Worm (Caenorhabditis elegans) whole organism, L4 larva: Measurements from ENCODE around the gene lir-2.
A peak's percentile ranks its signal among the peaks of the same experiment; 100 is the strongest.

Source experiments
- F26F4.8 ChIP-seq: fragments of 200-800 bp; sonication (Bioruptor generic); conservative IDR thresholded peaks from 2 replicates; pipeline ENCODE4 v1.3.6; 2022; ENCODE audit warnings: missing genetic modification characterization, missing compliant biosample characterization
- T20F7.1 ChIP-seq: fragments of 200-800 bp; sonication (Bioruptor generic); optimal IDR thresholded peaks from 2 replicates; lab custom pipeline; 2018; ENCODE audit warnings: mild to moderate bottlenecking, missing genetic modification characterization, missing compliant biosample characterization
- T26A8.4 ChIP-seq: fragments of 200-800 bp; sonication (Bioruptor generic); IDR thresholded peaks from 2 replicates; pipeline ENCODE4 v1.3.6; 2022; ENCODE audit warnings: missing genetic modification characterization, missing compliant biosample characterization
- Y48G9A.11 ChIP-seq: fragments of 200-800 bp; sonication (Bioruptor generic); IDR thresholded peaks from 2 replicates; pipeline ENCODE4 v1.3.6; 2022; ENCODE audit warnings: missing genetic modification reagents, missing genetic modification characterization, missing compliant biosample characterization
- ZK337.2 ChIP-seq: fragments of 200-800 bp; sonication (Bioruptor generic); IDR thresholded peaks from 2 replicates; pipeline ENCODE4 v1.3.6; 2022; ENCODE audit warnings: missing genetic modification reagents, missing genetic modification characterization, missing compliant biosample characterization
- aha-1 ChIP-seq: fragments of 150-350 bp; peaks from one replicate; lab custom pipeline; 2014; ENCODE audit warnings: missing biosample characterization, missing genetic modification characterization
- aly-2 ChIP-seq: sonication (generic microtip); optimal IDR thresholded peaks from 2 replicates; lab custom pipeline; 2018; ENCODE audit warnings: missing biosample characterization, missing genetic modification characterization
- ama-1 ChIP-seq: fragments of 150-350 bp; optimal IDR thresholded peaks from 2 replicates; lab custom pipeline; 2014; ENCODE audit warnings: inconsistent platforms, mixed read lengths
- attf-4 ChIP-seq: sonication (generic microtip); optimal IDR thresholded peaks from 3 replicates; lab custom pipeline; 2017; ENCODE audit warnings: missing biosample characterization, missing genetic modification characterization
- ceh-20 ChIP-seq: fragments of 200-800 bp; sonication (Bioruptor generic); IDR thresholded peaks from 2 replicates; pipeline ENCODE4 v1.3.6; 2022; ENCODE audit warnings: missing genetic modification reagents, missing genetic modification characterization, missing compliant biosample characterization
- ceh-44 ChIP-seq: fragments of 200-800 bp; sonication (Bioruptor generic); IDR thresholded peaks from 2 replicates; pipeline ENCODE4 v1.3.6; 2022; ENCODE audit warnings: missing genetic modification reagents, missing genetic modification characterization, missing compliant biosample characterization
- ceh-82 ChIP-seq: sonication (generic microtip); optimal IDR thresholded peaks from 2 replicates; lab custom pipeline; 2017; ENCODE audit warnings: missing biosample characterization, missing genetic modification characterization
- cey-2 ChIP-seq: sonication (generic microtip); optimal IDR thresholded peaks from 3 replicates; lab custom pipeline; 2017; ENCODE audit warnings: missing genetic modification characterization, mild to moderate bottlenecking, missing compliant biosample characterization, antibody characterized with exemption, borderline replicate concordance; ENCODE audit not compliant: insufficient read depth
- daf-12 ChIP-seq: fragments of 150-350 bp; optimal IDR thresholded peaks from 2 replicates; lab custom pipeline; 2014; ENCODE audit warnings: missing biosample characterization, missing genetic modification reagents, missing genetic modification characterization
- daf-16 ChIP-seq, 3 experiments: sonication (generic microtip); optimal IDR thresholded peaks; 2 replicates each; lab custom pipeline; 2016 to 2017; ENCODE audit warnings: missing genetic modification characterization in 3 of 3, missing genetic modification reagents in 3 of 3, mild to moderate bottlenecking in 2 of 3, missing compliant biosample characterization in 2 of 3, missing biosample characterization in 1 of 3, moderate library complexity in 1 of 3
- dmd-6 ChIP-seq: fragments of 200-800 bp; sonication (Bioruptor generic); IDR thresholded peaks from 2 replicates; pipeline ENCODE4 v1.3.6; 2022; ENCODE audit warnings: missing genetic modification reagents, missing genetic modification characterization, missing compliant biosample characterization
- dmd-9 ChIP-seq: fragments of 200-800 bp; sonication (Bioruptor generic); IDR thresholded peaks from 2 replicates; pipeline ENCODE4 v1.3.6; 2022; ENCODE audit warnings: missing genetic modification reagents, missing genetic modification characterization, missing compliant biosample characterization
- dve-1 ChIP-seq: sonication (generic microtip); optimal IDR thresholded peaks from 2 replicates; lab custom pipeline; 2017; ENCODE audit warnings: antibody characterized with exemption, mild to moderate bottlenecking, missing genetic modification characterization, missing compliant biosample characterization; ENCODE audit not compliant: insufficient read depth
- egl-27 ChIP-seq: sonication (generic microtip); optimal IDR thresholded peaks from 3 replicates; lab custom pipeline; 2017; ENCODE audit warnings: missing biosample characterization, missing genetic modification reagents, missing genetic modification characterization
- egl-43 ChIP-seq: fragments of 200-800 bp; sonication (Bioruptor generic); IDR thresholded peaks from 2 replicates; pipeline ENCODE4 v1.3.6; 2022; ENCODE audit warnings: missing genetic modification reagents, missing genetic modification characterization, missing compliant biosample characterization
- fkh-10 ChIP-seq: fragments of 150-350 bp; optimal IDR thresholded peaks from 2 replicates; lab custom pipeline; 2014; ENCODE audit warnings: missing biosample characterization, missing genetic modification reagents, missing genetic modification characterization
- gei-8 ChIP-seq: fragments of 200-800 bp; sonication (Bioruptor generic); optimal IDR thresholded peaks from 2 replicates; lab custom pipeline; 2018; ENCODE audit warnings: mild to moderate bottlenecking, missing genetic modification characterization, missing compliant biosample characterization
- hlh-30 ChIP-seq: sonication (generic microtip); optimal IDR thresholded peaks from 2 replicates; lab custom pipeline; 2017; ENCODE audit warnings: antibody characterized with exemption, mild to moderate bottlenecking, missing genetic modification characterization, missing compliant biosample characterization; ENCODE audit not compliant: insufficient read depth
- lin-13 ChIP-seq: fragments of 150-350 bp; optimal IDR thresholded peaks from 2 replicates; lab custom pipeline; 2014; ENCODE audit warnings: missing biosample characterization, missing genetic modification reagents, missing genetic modification characterization
- lin-15B ChIP-seq: fragments of 150-350 bp; sonication (generic microtip); optimal IDR thresholded peaks from 3 replicates; lab custom pipeline; 2014; ENCODE audit warnings: missing biosample characterization, missing genetic modification characterization
- lin-38 ChIP-seq: fragments of 200-800 bp; sonication (Bioruptor generic); IDR thresholded peaks from 2 replicates; pipeline ENCODE4 v1.3.6; 2022; ENCODE audit warnings: missing genetic modification reagents, missing genetic modification characterization, missing compliant biosample characterization
- lin-39 ChIP-seq: fragments of 150-350 bp; optimal IDR thresholded peaks from 2 replicates; lab custom pipeline; 2014; ENCODE audit warnings: missing biosample characterization, missing genetic modification reagents, missing genetic modification characterization
- lsy-2 ChIP-seq, 2 experiments: fragments of 150-350 bp in 1 of 2; sonication (generic microtip) in 1 of 2; optimal IDR thresholded peaks; 2 replicates each; lab custom pipeline; 2014 to 2017; ENCODE audit warnings: missing biosample characterization in 2 of 2, missing genetic modification characterization in 2 of 2
- mep-1 ChIP-seq: fragments of 150-350 bp; sonication (generic microtip); optimal IDR thresholded peaks from 3 replicates; lab custom pipeline; 2014; ENCODE audit warnings: missing biosample characterization, missing genetic modification characterization
- mes-2 ChIP-seq: sonication (generic microtip); optimal IDR thresholded peaks from 2 replicates; lab custom pipeline; 2016; ENCODE audit warnings: missing genotype, mild to moderate bottlenecking, missing genetic modification characterization, missing compliant biosample characterization; ENCODE audit not compliant: poor library complexity, severe bottlenecking
- nhr-11 ChIP-seq: fragments of 150-350 bp; optimal IDR thresholded peaks from 2 replicates; lab custom pipeline; 2014; ENCODE audit warnings: missing biosample characterization, missing genetic modification characterization
- nhr-42 ChIP-seq: fragments of 200-800 bp; sonication (Bioruptor generic); IDR thresholded peaks from 2 replicates; pipeline ENCODE4 v1.3.6; 2022; ENCODE audit warnings: missing genetic modification characterization, missing compliant biosample characterization
- nhr-6 ChIP-seq: fragments of 150-350 bp; optimal IDR thresholded peaks from 2 replicates; lab custom pipeline; 2014; ENCODE audit warnings: missing biosample characterization, missing genetic modification characterization
- nhr-76 ChIP-seq: fragments of 150-350 bp; optimal IDR thresholded peaks from 2 replicates; lab custom pipeline; 2014; ENCODE audit warnings: missing biosample characterization, missing genetic modification characterization
- nhr-77 ChIP-seq: fragments of 150-350 bp; optimal IDR thresholded peaks from 2 replicates; lab custom pipeline; 2014; ENCODE audit warnings: missing biosample characterization, missing genetic modification characterization
- pha-4 ChIP-seq, 2 experiments: fragments of 150-350 bp in 1 of 2; fragments of 200-800 bp in 1 of 2; sonication (Bioruptor generic) in 1 of 2; IDR thresholded peaks in 1 of 2; optimal IDR thresholded peaks in 1 of 2; 2 replicates each; pipeline versions ENCODE4 v1.3.6 to Lab custom; 2014 to 2022; ENCODE audit warnings: missing genetic modification characterization in 2 of 2, missing genetic modification reagents in 2 of 2, missing biosample characterization in 1 of 2, missing compliant biosample characterization in 1 of 2
- php-3 ChIP-seq: fragments of 200-800 bp; sonication (Bioruptor generic); IDR thresholded peaks from 2 replicates; pipeline ENCODE4 v1.3.6; 2022; ENCODE audit warnings: missing genetic modification reagents, missing genetic modification characterization, missing compliant biosample characterization
- pqm-1 ChIP-seq: sonication (generic microtip); optimal IDR thresholded peaks from 2 replicates; lab custom pipeline; 2017; ENCODE audit warnings: missing biosample characterization, missing genetic modification characterization
- rbr-2 ChIP-seq: sonication (generic microtip); optimal IDR thresholded peaks from 2 replicates; lab custom pipeline; 2016; ENCODE audit warnings: missing genotype, missing genetic modification characterization, missing compliant biosample characterization
- sdz-12 ChIP-seq: fragments of 200-800 bp; sonication (Bioruptor generic); optimal IDR thresholded peaks from 2 replicates; lab custom pipeline; 2018; ENCODE audit warnings: mild to moderate bottlenecking, missing genetic modification characterization, missing compliant biosample characterization
- set-16 ChIP-seq: fragments of 200-800 bp; sonication (Bioruptor generic); IDR thresholded peaks from 2 replicates; pipeline ENCODE4 v1.3.6; 2022; ENCODE audit warnings: missing genetic modification reagents, missing genetic modification characterization, missing compliant biosample characterization
- skn-1 ChIP-seq: fragments of 150-350 bp; optimal IDR thresholded peaks from 2 replicates; lab custom pipeline; 2014; ENCODE audit warnings: missing biosample characterization, missing genetic modification characterization
- snpc-4 ChIP-seq: fragments of 150-350 bp; optimal IDR thresholded peaks from 2 replicates; lab custom pipeline; 2014; ENCODE audit warnings: missing biosample characterization, missing genetic modification characterization
- tag-97 ChIP-seq: fragments of 200-800 bp; sonication (Bioruptor generic); IDR thresholded peaks from 2 replicates; pipeline ENCODE4 v1.3.6; 2022; ENCODE audit warnings: missing genetic modification characterization, missing compliant biosample characterization
- unc-130 ChIP-seq: sonication (generic microtip); optimal IDR thresholded peaks from 2 replicates; lab custom pipeline; 2016; ENCODE audit warnings: missing genetic modification reagents, missing genetic modification characterization, missing compliant biosample characterization
- unc-62 ChIP-seq, 3 experiments: fragments of 150-350 bp in 1 of 3; sonication (generic microtip); optimal IDR thresholded peaks in 2 of 3; peaks in 1 of 3; 1 replicate in 1 of 3; 2 replicates in 2 of 3; lab custom pipeline; 2014 to 2017; ENCODE audit warnings: missing biosample characterization in 3 of 3, missing genetic modification characterization in 3 of 3, missing genetic modification reagents in 3 of 3, missing genotype in 1 of 3
- zfp-2 ChIP-seq: sonication (generic microtip); optimal IDR thresholded peaks from 2 replicates; lab custom pipeline; 2016; ENCODE audit warnings: mild to moderate bottlenecking, missing genetic modification characterization, missing compliant biosample characterization
- zip-11 ChIP-seq: fragments of 200-800 bp; sonication (Bioruptor generic); IDR thresholded peaks from 2 replicates; pipeline ENCODE4 v1.3.6; 2022; ENCODE audit warnings: missing genetic modification characterization, missing compliant biosample characterization

The lir-2 gene

DNA sequence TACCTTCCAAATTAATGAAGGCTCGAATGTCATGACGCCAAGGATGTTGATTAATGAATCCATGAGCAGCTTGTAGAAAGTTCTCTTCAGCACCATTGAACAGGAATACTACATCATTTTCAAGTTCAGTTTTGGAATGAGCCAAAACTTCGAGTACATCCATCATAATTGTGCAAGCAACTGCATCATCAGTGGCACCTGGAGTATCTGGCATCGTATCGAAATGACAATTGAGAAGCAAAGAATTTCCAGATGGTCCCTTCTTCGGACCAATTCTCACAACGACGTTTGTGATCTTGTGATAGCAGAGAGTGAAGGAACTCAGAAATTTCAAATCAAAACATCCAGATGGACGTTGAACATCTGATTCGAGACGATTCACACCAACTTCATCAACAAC, 37.3 kb downstream of the lir-2 start:
- TF ChIP-seq skn-1 (tag; lab: Kevin White, UChicago) (no peak), hlh-30 (tag; lab: Kevin White, UChicago) (no peak), aha-1 (tag; lab: Kevin White, UChicago) (peak; percentile 94)

DNA sequence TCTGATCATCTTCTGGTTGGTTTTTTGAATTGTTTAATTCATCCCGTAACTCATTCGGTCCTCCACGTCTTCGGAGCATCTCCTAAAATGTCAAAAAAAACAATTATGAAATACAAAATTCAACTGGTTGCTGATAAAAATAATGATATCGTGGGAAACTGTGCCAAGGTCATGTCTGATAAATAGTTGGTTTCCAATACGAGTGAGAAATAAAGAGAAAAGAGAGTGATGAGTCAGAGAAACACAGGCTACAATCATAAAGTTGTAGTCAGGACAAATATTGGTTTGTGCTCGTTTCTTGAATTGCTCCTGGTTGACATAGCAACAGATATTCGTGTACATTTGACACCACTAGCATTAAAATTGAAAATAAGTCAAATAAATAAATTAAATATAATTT, 38.1 kb downstream of the lir-2 start, which contains the start of gene B0495.7:
Gene B0495.7 (minus strand): TSS at position 82 of the 400 bp plus-strand sequence.
- TF ChIP-seq rbr-2 (tag; lab: Kevin White, UChicago) (no peak), daf-12 (tag; lab: Kevin White, UChicago) (no peak), dmd-6 (GFP tag; lab: Robert Waterston, UW) (peak; percentile 53; the same call in 1 of the 2 replicates), nhr-11 (peak; percentile 70), attf-4 (tag; lab: Kevin White, UChicago) (no peak), zfp-2 (tag; lab: Kevin White, UChicago) (no peak), zip-11 (GFP tag; lab: Robert Waterston, UW) (no peak), ceh-44 (no peak), pha-4 (GFP tag; IDR thresholded peaks at IDR 0.05; lab: Robert Waterston, UW) (no peak), pha-4 (tag; optimal IDR thresholded peaks at IDR 0.05; lab: Kevin White, UChicago) (no peak), unc-62 (GFP tag; optimal IDR thresholded peaks at IDR 0.05 in 1 of 2; lab: Kevin White, UChicago) (no peak), unc-62 (tag; optimal IDR thresholded peaks at IDR 0.05; lab: Kevin White, UChicago) (no peak), cey-2 (tag; lab: Kevin White, UChicago) (no peak), pqm-1 (tag; lab: Kevin White, UChicago) (peak; percentile 76), dve-1 (peak; percentile 44), lin-15B (tag; lab: Kevin White, UChicago) (no peak), ceh-20 (GFP tag; lab: Robert Waterston, UW) (no peak), nhr-6 (tag; lab: Kevin White, UChicago) (no peak), fkh-10 (GFP tag; lab: Kevin White, UChicago) (no peak), ZK337.2 (no peak), mes-2 (tag; lab: Kevin White, UChicago) (peak; percentile 7), lin-38 (0 out of 2 replicates have a peak, but pooled peaks have one; percentile 40), dmd-9 (no peak), daf-16 (GFP tag; optimal IDR thresholded peaks at IDR 0.05; lab: Kevin White, UChicago) (no peak), daf-16 (tag; optimal IDR thresholded peaks at IDR 0.05; lab: Kevin White, UChicago) (peak; percentile 72), aha-1 (tag; lab: Kevin White, UChicago) (no peak), gei-8 (GFP tag; lab: Kevin White, UChicago) (no peak), unc-130 (GFP tag; lab: Kevin White, UChicago) (no peak), snpc-4 (tag; lab: Kevin White, UChicago) (no peak), skn-1 (tag; lab: Kevin White, UChicago) (no peak), nhr-77 (no peak), ama-1 (no peak), lin-39 (tag; lab: Kevin White, UChicago) (no peak), nhr-76 (tag; lab: Kevin White, UChicago) (no peak), egl-43 (no peak), T20F7.1 (GFP tag; lab: Kevin White, UChicago) (no peak), lsy-2 (tag; optimal IDR thresholded peaks at IDR 0.05; lab: Kevin White, UChicago) (peak in 1 of 2 experiments; percentile 11), mep-1 (tag; lab: Kevin White, UChicago) (no peak), nhr-42 (no peak), T26A8.4 (GFP tag; lab: Robert Waterston, UW) (no peak), lin-13 (no peak), aly-2 (tag; lab: Kevin White, UChicago) (no peak), egl-27 (tag; lab: Kevin White, UChicago) (no peak), sdz-12 (GFP tag; lab: Kevin White, UChicago) (no peak), set-16 (no peak), tag-97 (GFP tag; lab: Robert Waterston, UW) (no peak), php-3 (no peak), ceh-82 (tag; lab: Kevin White, UChicago) (no peak), F26F4.8 (no peak), Y48G9A.11 (GFP tag; lab: Robert Waterston, UW) (no peak)
